Worm (Caenorhabditis elegans): ENCODE measurements around the gene csn-4.

csn-4 gene

DNA sequence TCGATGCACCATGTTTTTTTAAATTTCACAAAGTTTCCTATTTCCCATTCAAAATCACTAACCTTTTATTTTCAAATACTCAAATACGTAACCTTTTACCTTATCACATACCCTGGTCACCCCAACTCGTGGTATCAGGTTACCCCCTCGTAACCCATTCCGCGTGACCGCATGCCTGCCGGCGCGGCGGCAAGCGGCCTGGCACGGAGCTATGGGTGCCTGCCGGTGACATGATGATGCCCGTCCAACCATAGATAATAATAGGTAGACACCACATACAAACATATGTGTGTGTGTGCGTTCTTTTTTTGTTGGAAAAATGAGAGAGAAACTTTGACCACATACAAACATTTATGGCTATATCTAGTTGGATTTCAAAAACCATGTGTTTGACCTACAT, 21.2 kb downstream of the csn-4 start (continued):
- TF ChIP-seq ceh-32 (tag; optimal IDR thresholded peaks at IDR 0.05; ENCODE audit: poor library complexity) (no peak), nhr-41 (GFP tag; IDR thresholded peaks at IDR 0.05) (0 out of 2 replicates have a peak, but pooled peaks have one; percentile 39), spr-1 (tag; optimal IDR thresholded peaks at IDR 0.05) (no peak), F44E2.7 (GFP tag; IDR thresholded peaks at IDR 0.05) (no peak), mxl-2 (GFP tag; conservative IDR thresholded peaks at IDR 0.05) (no peak), lin-15B (tag; optimal IDR thresholded peaks at IDR 0.05) (no peak), hlh-30 (tag; optimal IDR thresholded peaks at IDR 0.05; ENCODE audit: insufficient read depth) (peak; percentile 74), tag-97 (GFP tag; IDR thresholded peaks at IDR 0.05) (no peak), mep-1 (tag; optimal IDR thresholded peaks at IDR 0.05) (no peak), daf-8 (GFP tag; IDR thresholded peaks at IDR 0.05) (no peak), D1046.2 (GFP tag; IDR thresholded peaks at IDR 0.05) (no peak), daf-12 (tag; optimal IDR thresholded peaks at IDR 0.05) (no peak), nhr-102 (tag; optimal IDR thresholded peaks at IDR 0.05) (peak; percentile 31), ama-1 (optimal IDR thresholded peaks at IDR 0.05) (no peak), nhr-42 (GFP tag; IDR thresholded peaks at IDR 0.05) (no peak), dmd-9 (GFP tag; IDR thresholded peaks at IDR 0.05) (no peak), snpc-4 (tag; optimal IDR thresholded peaks at IDR 0.05) (no peak), Y48G9A.11 (GFP tag; IDR thresholded peaks at IDR 0.05) (no peak), ZK546.5 (tag; optimal IDR thresholded peaks at IDR 0.05) (no peak), aha-1 (tag) (no peak), ces-1 (GFP tag; optimal IDR thresholded peaks at IDR 0.05) (no peak), madf-9 (GFP tag; conservative IDR thresholded peaks at IDR 0.05) (peak; percentile 48; the same call in 1 of the 2 replicates), arid-1 (GFP tag; conservative IDR thresholded peaks at IDR 0.05) (no peak), sdz-12 (GFP tag; optimal IDR thresholded peaks at IDR 0.05) (no peak), ztf-7 (tag; optimal IDR thresholded peaks at IDR 0.05) (no peak), set-16 (GFP tag; IDR thresholded peaks at IDR 0.05) (peak; percentile 74), nhr-6 (tag; optimal IDR thresholded peaks at IDR 0.05) (no peak), ceh-20 (GFP tag; IDR thresholded peaks at IDR 0.05) (no peak), Y105C5A.15 (GFP tag; IDR thresholded peaks at IDR 0.05) (no peak), Y5F2A.4 (GFP tag; optimal IDR thresholded peaks at IDR 0.05) (no peak), lir-3 (tag; optimal IDR thresholded peaks at IDR 0.05) (no peak), ZK337.2 (GFP tag; IDR thresholded peaks at IDR 0.05) (no peak), ctbp-1 (GFP tag; IDR thresholded peaks at IDR 0.05) (no peak), nhr-237 (tag; optimal IDR thresholded peaks at IDR 0.05) (no peak), egl-27 (tag; optimal IDR thresholded peaks at IDR 0.05) (no peak), saeg-2 (GFP tag; IDR thresholded peaks at IDR 0.05) (no peak), egl-43 (GFP tag; IDR thresholded peaks at IDR 0.05) (0 out of 2 replicates have a peak, but pooled peaks have one; percentile 47), unc-130 (GFP tag; optimal IDR thresholded peaks at IDR 0.05) (no peak), nhr-28 (tag; optimal IDR thresholded peaks at IDR 0.05) (no peak), nhr-11 (tag; optimal IDR thresholded peaks at IDR 0.05) (peak; percentile 15), nhr-76 (tag; optimal IDR thresholded peaks at IDR 0.05) (no peak), hif-1 (tag; optimal IDR thresholded peaks at IDR 0.05) (peak in 1 of 2 experiments; percentile 52), ceh-62 (tag; optimal IDR thresholded peaks at IDR 0.05) (no peak), ceh-82 (tag; optimal IDR thresholded peaks at IDR 0.05) (no peak), aly-2 (tag; optimal IDR thresholded peaks at IDR 0.05) (no peak), F49E8.2 (tag; optimal IDR thresholded peaks at IDR 0.05; ENCODE audit: borderline replicate concordance) (no peak), daf-16 (GFP tag; optimal IDR thresholded peaks at IDR 0.05) (no peak), daf-16 (tag; optimal IDR thresholded peaks at IDR 0.05) (peak; percentile 63), attf-4 (tag; optimal IDR thresholded peaks at IDR 0.05) (no peak), dpl-1 (GFP tag; optimal IDR thresholded peaks at IDR 0.05) (no peak), unc-62 (GFP tag; optimal IDR thresholded peaks at IDR 0.05 in 1 of 2) (no peak), unc-62 (tag; optimal IDR thresholded peaks at IDR 0.05) (no peak), dmd-8 (GFP tag; IDR thresholded peaks at IDR 0.05) (no peak), T26A8.4 (GFP tag; IDR thresholded peaks at IDR 0.05) (peak; percentile 43)
